Fruit fly (Drosophila melanogaster) whole organism, wandering third instar larva: ENCODE results near the gene Ntf-2r.

ENCODE experiments used
- CG32264 ChIP-seq: fragments of 200-800 bp; sonication (Bioruptor generic); optimal IDR thresholded peaks from 2 replicates; lab custom pipeline; 2016; ENCODE audit warnings: missing biosample characterization, missing genetic modification characterization
- CG9705 ChIP-seq: fragments of 200-800 bp; sonication (Bioruptor generic); optimal IDR thresholded peaks from 2 replicates; lab custom pipeline; 2018; ENCODE audit warnings: missing biosample characterization, mild to moderate bottlenecking, missing genetic modification characterization
- Dfd ChIP-seq: fragments of >200 bp; optimal IDR thresholded peaks from 2 replicates; lab custom pipeline; 2017; ENCODE audit warnings: missing biosample characterization, missing genetic modification characterization
- Dif ChIP-seq: fragments of 200-275, 200-300 bp; sonication (Bioruptor generic); optimal IDR thresholded peaks from 2 replicates; lab custom pipeline; 2018; ENCODE audit warnings: missing biosample characterization, missing genetic modification characterization; ENCODE audit not compliant: partially characterized antibody
- GATAd ChIP-seq: sonication (Bioruptor generic); optimal IDR thresholded peaks from 2 replicates; lab custom pipeline; 2016; ENCODE audit warnings: missing biosample characterization, missing genetic modification characterization
- HLH106 ChIP-seq: fragments of 200-800 bp; optimal IDR thresholded peaks from 3 replicates; lab custom pipeline; 2019; ENCODE audit warnings: missing biosample characterization, mild to moderate bottlenecking, missing genetic modification characterization, moderate library complexity
- Hnf4 ChIP-seq: fragments of 200-800 bp; sonication (Bioruptor generic); optimal IDR thresholded peaks from 2 replicates; lab custom pipeline; 2016; ENCODE audit warnings: missing biosample characterization, mild to moderate bottlenecking, missing genetic modification characterization
- Hr78 ChIP-seq: fragments of >200 bp; optimal IDR thresholded peaks from 2 replicates; lab custom pipeline; 2017; ENCODE audit warnings: missing biosample characterization, missing genetic modification characterization
- Hr83 ChIP-seq: fragments of 200-300 bp; sonication (Bioruptor generic); optimal IDR thresholded peaks from 2 replicates; lab custom pipeline; 2016; ENCODE audit warnings: missing biosample characterization, mild to moderate bottlenecking, missing genetic modification characterization, moderate library complexity; ENCODE audit not compliant: poor library complexity, severe bottlenecking
- Jra ChIP-seq: sonication (Bioruptor generic); optimal IDR thresholded peaks from 2 replicates; lab custom pipeline; 2016; ENCODE audit warnings: missing biosample characterization, missing genetic modification characterization
- Mio ChIP-seq: sonication (Bioruptor generic); optimal IDR thresholded peaks from 2 replicates; lab custom pipeline; 2016; ENCODE audit warnings: missing biosample characterization, missing genetic modification characterization
- Myc ChIP-seq: fragments of >200 bp; optimal IDR thresholded peaks from 2 replicates; lab custom pipeline; 2017
- OdsH ChIP-seq: fragments of 200-800 bp; sonication (Bioruptor generic); optimal IDR thresholded peaks from 2 replicates; lab custom pipeline; 2016; ENCODE audit warnings: missing biosample characterization, mild to moderate bottlenecking, missing genetic modification characterization
- Rel ChIP-seq, 2 experiments: fragments of 200-800 bp; sonication (Bioruptor generic) in 1 of 2; optimal IDR thresholded peaks; 2 replicates in 1 of 2; 3 replicates in 1 of 2; lab custom pipeline; 2016 to 2019; ENCODE audit warnings: mild to moderate bottlenecking in 2 of 2, missing biosample characterization in 2 of 2, missing genetic modification characterization in 2 of 2, moderate library complexity in 1 of 2
- Sp1 ChIP-seq: fragments of 200-800 bp; sonication (Bioruptor generic); optimal IDR thresholded peaks from 3 replicates; lab custom pipeline; 2019; ENCODE audit warnings: missing biosample characterization, mild to moderate bottlenecking, missing genetic modification characterization, moderate library complexity
- Vsx2 ChIP-seq: fragments of 200-300, 225-300 bp; sonication (Bioruptor generic); optimal IDR thresholded peaks from 2 replicates; lab custom pipeline; 2018; ENCODE audit warnings: missing biosample characterization, missing genetic modification characterization; ENCODE audit not compliant: partially characterized antibody
- br ChIP-seq: fragments of 200-800 bp; sonication (Bioruptor generic); optimal IDR thresholded peaks from 2 replicates; lab custom pipeline; 2016; ENCODE audit warnings: missing biosample characterization, missing genetic modification characterization
- dl ChIP-seq, 2 experiments: fragments of 175-275, 200-275 bp in 1 of 2; fragments of 200-275 bp in 1 of 2; sonication (Bioruptor generic); optimal IDR thresholded peaks; lab custom pipeline; 2018; ENCODE audit warnings: mild to moderate bottlenecking in 2 of 2, missing biosample characterization in 2 of 2, missing genetic modification characterization in 2 of 2, moderate library complexity in 2 of 2; ENCODE audit not compliant: partially characterized antibody in 2 of 2, insufficient read depth in 1 of 2
- dsf ChIP-seq: sonication (Bioruptor generic); optimal IDR thresholded peaks from 2 replicates; lab custom pipeline; 2016; ENCODE audit warnings: missing biosample characterization, missing genetic modification characterization, borderline replicate concordance
- ey ChIP-seq: fragments of 200-800 bp; sonication (Bioruptor generic); optimal IDR thresholded peaks from 2 replicates; lab custom pipeline; 2016; ENCODE audit warnings: missing biosample characterization, missing genetic modification characterization
- foxo ChIP-seq, 2 experiments: fragments of 200-800 bp; sonication (Bioruptor generic); optimal IDR thresholded peaks; 2 replicates in 1 of 2; 3 replicates in 1 of 2; lab custom pipeline; 2016 to 2017; ENCODE audit warnings: missing biosample characterization in 2 of 2, missing genetic modification characterization in 2 of 2
- fru ChIP-seq: fragments of 200-800 bp; sonication (Bioruptor generic); optimal IDR thresholded peaks from 3 replicates; lab custom pipeline; 2016; ENCODE audit warnings: missing biosample characterization, mild to moderate bottlenecking, missing genetic modification characterization
- h ChIP-seq: fragments of 200-800 bp; sonication (Bioruptor generic); optimal IDR thresholded peaks from 3 replicates; lab custom pipeline; 2016; ENCODE audit warnings: missing biosample characterization, mild to moderate bottlenecking, missing genetic modification characterization
- jim ChIP-seq: fragments of 175-275, 200-325 bp; sonication (Bioruptor generic); optimal IDR thresholded peaks from 2 replicates; lab custom pipeline; 2016; ENCODE audit warnings: missing biosample characterization, mild to moderate bottlenecking, missing genetic modification characterization
- lola ChIP-seq: fragments of >200 bp; optimal IDR thresholded peaks from 2 replicates; lab custom pipeline; 2017; ENCODE audit warnings: missing biosample characterization, missing genetic modification characterization
- psq ChIP-seq: fragments of 200-800 bp; sonication (Bioruptor generic); optimal IDR thresholded peaks from 3 replicates; lab custom pipeline; 2017; ENCODE audit warnings: missing biosample characterization, mild to moderate bottlenecking, missing genetic modification characterization, moderate library complexity
- sv ChIP-seq: fragments of 200-800 bp; sonication (Bioruptor generic); optimal IDR thresholded peaks from 3 replicates; lab custom pipeline; 2016; ENCODE audit warnings: missing biosample characterization, missing genetic modification characterization
- tai ChIP-seq: sonication (Bioruptor generic); optimal IDR thresholded peaks from 2 replicates; lab custom pipeline; 2016; ENCODE audit warnings: missing biosample characterization, missing genetic modification characterization
- usp ChIP-seq: fragments of >200 bp; optimal IDR thresholded peaks from 2 replicates; lab custom pipeline; 2017; ENCODE audit warnings: missing biosample characterization, missing genetic modification characterization
- woc ChIP-seq: sonication (Bioruptor generic); optimal IDR thresholded peaks from 2 replicates; lab custom pipeline; 2016; ENCODE audit warnings: missing biosample characterization, mild to moderate bottlenecking, missing genetic modification characterization

Ntf-2r gene

DNA sequence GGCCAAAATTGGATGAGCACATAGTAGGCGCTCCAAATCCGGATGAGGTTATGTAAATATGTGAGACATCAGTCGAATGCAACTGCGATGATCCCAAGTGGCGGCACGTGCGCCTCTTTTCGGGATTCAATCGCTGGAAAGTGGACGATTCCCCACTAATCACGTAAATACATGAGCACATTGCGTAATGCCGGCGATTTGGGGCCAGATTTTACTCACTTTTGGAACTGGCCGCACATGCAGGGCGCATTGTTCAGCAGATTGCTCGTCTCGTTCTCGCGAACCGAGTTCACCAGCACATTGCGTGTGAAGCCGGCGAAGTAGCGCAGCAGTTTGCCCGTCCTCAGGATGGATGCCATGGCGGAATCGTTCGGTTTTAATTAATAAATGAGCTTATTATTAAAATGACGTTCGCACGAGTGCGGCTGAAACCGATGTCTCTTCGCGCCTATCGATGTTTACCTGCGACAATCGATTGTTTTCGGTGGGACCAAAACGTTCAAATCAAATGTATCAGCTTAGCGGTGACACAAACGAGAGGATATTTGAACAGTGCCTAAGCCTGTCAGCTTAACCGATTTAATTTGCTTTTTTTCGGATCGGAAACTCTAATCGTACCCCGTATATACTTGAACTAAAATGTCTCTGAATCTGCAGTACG is at the start of gene Ntf-2r, which contains the start of gene bsf:
Ntf-2r (plus strand) TSS at position 522 of the 661 bp plus-strand sequence.
bsf (minus strand) TSS at position 460 of the 661 bp plus-strand sequence.
- TF ChIP-seq OdsH (no peak), Hr83 (GFP tag; lab: Kevin White, UChicago) (peak; percentile 21), Myc (lab: Kevin White, UChicago) (peak; percentile 44), dl (GFP tag; optimal IDR thresholded peaks at IDR 0.05; lab: Kevin White, UChicago; ENCODE audit: insufficient read depth in 1 of 2, partially characterized antibody in 2 of 2) (no peak)

DNA sequence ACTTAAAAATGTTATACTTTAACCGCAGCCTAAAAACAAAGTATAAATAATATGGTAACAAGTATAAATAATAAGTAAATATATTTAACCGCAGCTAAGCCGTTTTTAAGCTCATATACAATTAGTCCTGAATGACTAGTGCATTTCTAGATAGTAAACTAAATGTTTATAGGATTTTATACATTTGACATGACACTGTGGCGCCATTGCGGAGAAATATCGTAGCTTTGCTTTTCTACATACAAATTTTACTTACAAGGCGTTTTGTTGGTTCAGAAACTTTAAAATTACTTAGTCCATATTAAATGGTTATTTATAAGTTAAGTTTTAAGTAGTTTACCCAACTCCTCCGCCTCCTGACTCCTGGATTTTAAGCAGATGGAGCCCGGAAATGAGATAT is 13.2 kb upstream of the Ntf-2r start:
- TF ChIP-seq br (GFP tag; lab: Kevin White, UChicago) (no peak), Dif (GFP tag; lab: Kevin White, UChicago) (no peak), Mio (GFP tag; lab: Kevin White, UChicago) (no peak), foxo (GFP tag; optimal IDR thresholded peaks at IDR 0.05; lab: Kevin White, UChicago) (peak in 1 of 2 experiments; percentile 44), fru (peak; percentile 16), HLH106 (peak; percentile 12), psq (GFP tag; lab: Kevin White, UChicago) (no peak)

DNA sequence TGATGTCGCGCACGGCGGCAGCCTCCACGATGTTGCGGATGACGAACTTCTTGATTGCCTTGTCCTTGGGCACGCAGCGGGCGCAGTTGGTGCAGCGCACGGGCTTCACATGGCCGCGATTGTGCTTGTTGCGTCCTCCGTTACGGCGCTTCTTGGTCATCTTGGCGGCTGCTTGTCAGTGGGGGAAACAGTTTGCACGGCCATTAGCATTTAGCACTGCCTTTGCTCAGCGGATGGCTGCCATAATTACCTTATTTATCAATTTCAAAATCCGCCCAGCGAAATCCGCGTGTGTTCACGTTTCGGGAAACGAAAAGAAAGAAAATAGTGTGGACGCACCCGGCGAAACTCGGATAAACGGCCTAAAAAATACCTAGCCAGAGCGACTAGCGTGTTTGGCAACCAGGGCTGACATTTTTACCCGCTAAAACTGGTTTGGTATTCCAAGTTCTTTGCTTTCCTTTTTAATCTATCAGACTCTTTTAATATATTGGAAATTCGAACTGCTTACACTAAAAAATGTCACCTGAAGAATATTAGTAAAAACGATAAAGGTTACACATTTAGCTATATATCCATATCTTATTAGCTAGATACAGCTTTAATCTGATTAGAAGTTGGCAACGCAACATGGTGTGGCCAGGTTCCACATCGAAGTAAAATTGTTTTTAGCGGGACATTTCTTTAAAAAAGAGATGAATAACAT is 11.4 kb upstream of the Ntf-2r start, which contains the start of gene RpS26:
RpS26 (minus strand) TSS at position 375 of the 706 bp plus-strand sequence.
- TF ChIP-seq Myc (lab: Kevin White, UChicago) (peak; percentile 96), OdsH (peak; percentile 29), ey (GFP tag; lab: Kevin White, UChicago) (peak; percentile 20), tai (GFP tag; lab: Kevin White, UChicago) (no peak), CG32264 (GFP tag; lab: Kevin White, UChicago) (no peak), lola (GFP tag; lab: Kevin White, UChicago) (no peak), woc (GFP tag; lab: Kevin White, UChicago) (peak; percentile 81), GATAd (GFP tag; lab: Kevin White, UChicago) (no peak), Sp1 (peak; percentile 51), CG9705 (peak; percentile 57), dsf (GFP tag; lab: Kevin White, UChicago) (no peak), Rel (GFP tag; optimal IDR thresholded peaks at IDR 0.05; lab: Kevin White, UChicago) (no peak), Rel (tag; optimal IDR thresholded peaks at IDR 0.05; lab: Kevin White, UChicago) (no peak), Dfd (GFP tag; lab: Kevin White, UChicago) (no peak), HLH106 (peak; percentile 47), sv (GFP tag; lab: Kevin White, UChicago) (no peak), Hnf4 (GFP tag; lab: Kevin White, UChicago) (no peak), Dif (GFP tag; lab: Kevin White, UChicago) (peak; percentile 10), br (GFP tag; lab: Kevin White, UChicago) (no peak), jim (no peak), usp (GFP tag; lab: Kevin White, UChicago) (no peak)

DNA sequence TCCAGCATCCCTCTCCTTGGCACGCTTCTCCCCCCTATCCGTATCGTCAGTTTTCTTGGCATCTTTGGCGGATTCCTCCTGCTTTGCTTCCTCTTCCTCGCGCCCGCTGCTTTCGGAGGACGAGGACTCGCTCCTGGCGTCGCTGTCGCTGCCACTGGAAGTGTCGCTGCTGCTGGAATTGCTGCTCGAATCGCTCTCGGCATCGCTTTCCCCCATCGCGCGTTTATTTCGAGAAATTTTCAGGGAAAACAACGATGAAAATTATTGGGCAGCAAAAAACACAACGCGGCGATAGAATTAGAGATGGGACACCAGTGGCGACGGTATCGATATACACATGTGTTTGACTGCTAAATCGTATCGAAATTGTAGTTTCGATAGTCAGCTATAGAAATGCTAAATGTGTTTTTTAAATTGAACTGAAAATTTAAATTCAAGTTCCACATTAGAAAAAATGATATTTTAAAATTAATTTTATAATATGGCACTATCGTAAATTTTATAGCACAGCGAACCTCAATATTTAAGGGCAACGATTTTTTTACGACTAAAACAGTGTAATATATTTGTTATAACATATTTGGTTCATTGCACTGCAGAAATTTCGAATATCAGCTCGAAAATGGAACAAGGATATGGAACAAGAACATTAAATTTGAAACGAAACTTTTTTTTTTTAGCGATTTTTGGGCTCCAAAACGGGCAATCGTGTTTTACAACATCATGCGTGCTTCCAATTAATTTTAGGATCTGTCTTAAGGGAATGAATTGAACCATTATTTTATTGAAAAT is 5.6 kb upstream of the Ntf-2r start, which contains the start of gene ncm:
ncm (minus strand) TSS at position 319 of the 792 bp plus-strand sequence.
- no peak for TF ChIP-seq Vsx2 (GFP tag; lab: Kevin White, UChicago)
- TF ChIP-seq h = no peak
- TF ChIP-seq Myc (lab: Kevin White, UChicago) = peak; percentile 34
- TF ChIP-seq dsf (GFP tag; lab: Kevin White, UChicago) = no peak
- peak; percentile 12 for TF ChIP-seq sv (GFP tag; lab: Kevin White, UChicago)
- no peak for TF ChIP-seq Dfd (GFP tag; lab: Kevin White, UChicago)
- TF ChIP-seq Jra = no peak
- no peak for TF ChIP-seq Rel (GFP tag; optimal IDR thresholded peaks at IDR 0.05; lab: Kevin White, UChicago)
- TF ChIP-seq Rel (tag; optimal IDR thresholded peaks at IDR 0.05; lab: Kevin White, UChicago) = no peak
- TF ChIP-seq CG9705 = no peak
- TF ChIP-seq GATAd (GFP tag; lab: Kevin White, UChicago) = no peak
- TF ChIP-seq Dif (GFP tag; lab: Kevin White, UChicago) = no peak
- no peak for TF ChIP-seq Hr83 (GFP tag; lab: Kevin White, UChicago)
- no peak for TF ChIP-seq Hr78 (GFP tag; lab: Kevin White, UChicago)
- TF ChIP-seq psq (GFP tag; lab: Kevin White, UChicago) = no peak
- TF ChIP-seq, all 38 proteins: peak for 2
